Comparison of ENCODE assay signal across 1 fruit fly cellular context in genomic region chr2L:17778287-17778762, dm6.
TF ChIP-seq lines count a peak whose summit lies in the region.

TSS of gene CadN (minus strand) at chr2L:17778340.

TF ChIP-seq in whole organism, embryonic, 481 proteins besides CTCF, POLR2A, EP300 and RAD21 (continued from another document and continues in another):
- TF ChIP-seq kay (GFP tag; optimal IDR thresholded peaks at IDR 0.05; lab: Kevin White, UChicago) (no peak), Aef1 (GFP tag; IDR thresholded peaks at IDR 0.05; lab: Robert Waterston, UW) (no peak; the same call in 2 of the 3 replicates), Hr51 (GFP tag; optimal IDR thresholded peaks at IDR 0.05; lab: Kevin White, UChicago) (peak in 1 of 2 experiments; percentile 29), CG10274 (GFP tag; optimal IDR thresholded peaks at IDR 0.05; lab: Kevin White, UChicago) (no peak), NC2α (GFP tag; optimal IDR thresholded peaks at IDR 0.05; lab: Kevin White, UChicago) (no peak), chinmo (GFP tag; IDR thresholded peaks at IDR 0.05; lab: Robert Waterston, UW; ENCODE audit: partially characterized antibody) (no peak), Dfd (GFP tag; optimal IDR thresholded peaks at IDR 0.05; lab: Kevin White, UChicago) (no peak), Dek (tag; optimal IDR thresholded peaks at IDR 0.05; lab: Kevin White, UChicago) (no peak), CG2678 (tag; optimal IDR thresholded peaks at IDR 0.05; lab: Kevin White, UChicago) (peak; percentile 2), HLH54F (GFP tag; optimal IDR thresholded peaks at IDR 0.05; lab: Kevin White, UChicago) (no peak), CG2129 (GFP tag; IDR thresholded peaks at IDR 0.05; lab: Robert Waterston, UW; ENCODE audit: partially characterized antibody) (no peak), CkIIα-i1 (GFP tag; IDR thresholded peaks at IDR 0.05; lab: Robert Waterston, UW) (no peak), tll (GFP tag; optimal IDR thresholded peaks at IDR 0.05; lab: Kevin White, UChicago) (no peak), lmd (GFP tag; IDR thresholded peaks at IDR 0.05; lab: Robert Waterston, UW) (peak; percentile 30; the same call in 1 of the 2 replicates), ind (GFP tag; optimal IDR thresholded peaks at IDR 0.05; lab: Kevin White, UChicago) (no peak), stc (GFP tag; IDR thresholded peaks at IDR 0.05; lab: Robert Waterston, UW) (peak; percentile 21; the same call in 1 of the 2 replicates), cato (GFP tag; optimal IDR thresholded peaks at IDR 0.05; lab: Kevin White, UChicago; ENCODE audit: borderline replicate concordance) (no peak), CG4404 (GFP tag; IDR thresholded peaks at IDR 0.05; lab: Robert Waterston, UW) (no peak), HLHmδ (GFP tag; optimal IDR thresholded peaks at IDR 0.05; lab: Kevin White, UChicago) (peak; percentile 0), CG1647 (GFP tag; optimal IDR thresholded peaks at IDR 0.05; lab: Kevin White, UChicago) (no peak), wek (GFP tag; optimal IDR thresholded peaks at IDR 0.05; lab: Kevin White, UChicago) (no peak), ac (GFP tag; optimal IDR thresholded peaks at IDR 0.05; lab: Kevin White, UChicago) (no peak), CG11247 (GFP tag; IDR thresholded peaks at IDR 0.05; lab: Robert Waterston, UW) (no peak), CG9817 (tag; optimal IDR thresholded peaks at IDR 0.05; lab: Kevin White, UChicago) (no peak), CG7372 (GFP tag; IDR thresholded peaks at IDR 0.05; lab: Robert Waterston, UW) (no peak), CG43689 (GFP tag; IDR thresholded peaks at IDR 0.05; lab: Robert Waterston, UW) (no peak), CG13287 (GFP tag; IDR thresholded peaks at IDR 0.05; lab: Robert Waterston, UW; ENCODE audit: partially characterized antibody) (no peak), zf30C (GFP tag; optimal IDR thresholded peaks at IDR 0.05; lab: Kevin White, UChicago) (peak; percentile 67), CG13424 (tag; optimal IDR thresholded peaks at IDR 0.05; lab: Kevin White, UChicago) (no peak), Pdp1 (GFP tag; optimal IDR thresholded peaks at IDR 0.05; lab: Kevin White, UChicago) (no peak), CG3995 (GFP tag; optimal IDR thresholded peaks at IDR 0.05; lab: Kevin White, UChicago) (no peak), CG17361 (GFP tag; IDR thresholded peaks at IDR 0.05; lab: Robert Waterston, UW) (no peak), Scr (GFP tag; IDR thresholded peaks at IDR 0.05; lab: Robert Waterston, UW; ENCODE audit: partially characterized antibody) (no peak), toy (GFP tag; IDR thresholded peaks at IDR 0.05; lab: Robert Waterston, UW) (no peak), mirr (GFP tag; optimal IDR thresholded peaks at IDR 0.05; lab: Kevin White, UChicago) (no peak), CrebB (tag; optimal IDR thresholded peaks at IDR 0.05; lab: Kevin White, UChicago) (no peak), dati (GFP tag; IDR thresholded peaks at IDR 0.05; lab: Robert Waterston, UW) (no peak), jing (GFP tag; optimal IDR thresholded peaks at IDR 0.05; lab: Kevin White, UChicago) (no peak), CG10366 (GFP tag; IDR thresholded peaks at IDR 0.05; lab: Robert Waterston, UW) (no peak), Fer2 (tag; optimal IDR thresholded peaks at IDR 0.05; lab: Kevin White, UChicago) (no peak), CG12299 (tag; optimal IDR thresholded peaks at IDR 0.05; lab: Kevin White, UChicago) (no peak), Jarid2 (GFP tag; optimal IDR thresholded peaks at IDR 0.05; lab: Kevin White, UChicago) (peak; percentile 74), Optix (GFP tag; IDR thresholded peaks at IDR 0.05; lab: Robert Waterston, UW) (no peak), pzg (GFP tag; optimal IDR thresholded peaks at IDR 0.05; lab: Kevin White, UChicago) (no peak), CG7839 (tag; optimal IDR thresholded peaks at IDR 0.05; lab: Kevin White, UChicago) (peak; percentile 5), Vsx1 (GFP tag; optimal IDR thresholded peaks at IDR 0.05; lab: Kevin White, UChicago) (no peak), az2 (GFP tag; optimal IDR thresholded peaks at IDR 0.05; lab: Kevin White, UChicago) (peak; percentile 22), Doc3 (GFP tag; IDR thresholded peaks at IDR 0.05; lab: Robert Waterston, UW; ENCODE audit: partially characterized antibody) (no peak), CG31365 (tag; optimal IDR thresholded peaks at IDR 0.05; lab: Kevin White, UChicago) (no peak), CG18011 (GFP tag; optimal IDR thresholded peaks at IDR 0.05; lab: Kevin White, UChicago) (no peak), unc-4 (GFP tag; IDR thresholded peaks at IDR 0.05; lab: Robert Waterston, UW; ENCODE audit: partially characterized antibody) (no peak), CG33213 (GFP tag; optimal IDR thresholded peaks at IDR 0.05; lab: Kevin White, UChicago) (no peak), CG8944 (GFP tag; optimal IDR thresholded peaks at IDR 0.05; lab: Kevin White, UChicago) (no peak), da (GFP tag; optimal IDR thresholded peaks at IDR 0.05; lab: Kevin White, UChicago) (no peak), CG30431 (GFP tag; optimal IDR thresholded peaks at IDR 0.05; lab: Kevin White, UChicago) (no peak), gt (GFP tag; IDR thresholded peaks at IDR 0.05; lab: Robert Waterston, UW) (no peak), vnd (GFP tag; IDR thresholded peaks at IDR 0.05; lab: Robert Waterston, UW; ENCODE audit: partially characterized antibody) (no peak), E2f2 (GFP tag; IDR thresholded peaks at IDR 0.05; lab: Robert Waterston, UW) (no peak), Oaz (GFP tag; IDR thresholded peaks at IDR 0.05; lab: Robert Waterston, UW) (no peak), caup (GFP tag; optimal IDR thresholded peaks at IDR 0.05; lab: Kevin White, UChicago; ENCODE audit: severe bottlenecking) (no peak), Dp (GFP tag; optimal IDR thresholded peaks at IDR 0.05; lab: Kevin White, UChicago) (peak; percentile 11), dm (GFP tag; optimal IDR thresholded peaks at IDR 0.05; lab: Kevin White, UChicago) (no peak), btn (GFP tag; optimal IDR thresholded peaks at IDR 0.05; lab: Kevin White, UChicago) (no peak), Asciz (GFP tag; optimal IDR thresholded peaks at IDR 0.05; lab: Kevin White, UChicago) (peak; percentile 15), CG7786 (GFP tag; optimal IDR thresholded peaks at IDR 0.05; lab: Kevin White, UChicago) (no peak), Blimp-1 (GFP tag; optimal IDR thresholded peaks at IDR 0.05; lab: Kevin White, UChicago) (peak; percentile 39), H2.0 (GFP tag; IDR thresholded peaks at IDR 0.05; lab: Robert Waterston, UW) (no peak), CG2875 (GFP tag; optimal IDR thresholded peaks at IDR 0.05; lab: Kevin White, UChicago) (peak; percentile 3), pum (GFP tag; optimal IDR thresholded peaks at IDR 0.05; lab: Kevin White, UChicago) (no peak), CG1602 (GFP tag; optimal IDR thresholded peaks at IDR 0.05; lab: Kevin White, UChicago) (peak; percentile 33), CG4424 (GFP tag; optimal IDR thresholded peaks at IDR 0.05; lab: Kevin White, UChicago) (no peak), CG1792 (GFP tag; optimal IDR thresholded peaks at IDR 0.05; lab: Kevin White, UChicago) (no peak), slp2 (GFP tag; optimal IDR thresholded peaks at IDR 0.05; lab: Kevin White, UChicago) (no peak), BEAF-32 (GFP tag; optimal IDR thresholded peaks at IDR 0.05; lab: Kevin White, UChicago) (no peak), CG10543 (GFP tag; optimal IDR thresholded peaks at IDR 0.05; lab: Kevin White, UChicago) (no peak), maf-S (GFP tag; optimal IDR thresholded peaks at IDR 0.05; lab: Kevin White, UChicago) (no peak), Hmr (GFP tag; optimal IDR thresholded peaks at IDR 0.05; lab: Kevin White, UChicago) (no peak), pho (GFP tag; optimal IDR thresholded peaks at IDR 0.05; lab: Kevin White, UChicago) (no peak), gcm2 (GFP tag; optimal IDR thresholded peaks at IDR 0.05; lab: Kevin White, UChicago) (no peak), bbx (GFP tag; IDR thresholded peaks at IDR 0.05; lab: Robert Waterston, UW; ENCODE audit: partially characterized antibody) (0 out of 2 replicates have a peak, but pooled peaks have one; percentile 25), E2f1 (GFP tag; IDR thresholded peaks at IDR 0.05; lab: Robert Waterston, UW) (no peak), CG8290 (GFP tag; optimal IDR thresholded peaks at IDR 0.05; lab: Kevin White, UChicago) (no peak), CG8290 (tag; optimal IDR thresholded peaks at IDR 0.05; lab: Kevin White, UChicago) (no peak), Atf6 (GFP tag; IDR thresholded peaks at IDR 0.05; lab: Robert Waterston, UW) (no peak), D19B (GFP tag; optimal IDR thresholded peaks at IDR 0.05; lab: Kevin White, UChicago) (no peak), z (GFP tag; IDR thresholded peaks at IDR 0.05; lab: Robert Waterston, UW) (no peak), pfk (GFP tag; optimal IDR thresholded peaks at IDR 0.05; lab: Kevin White, UChicago) (no peak), CG3065 (GFP tag; optimal IDR thresholded peaks at IDR 0.05; lab: Kevin White, UChicago) (no peak), mam (GFP tag; optimal IDR thresholded peaks at IDR 0.05; lab: Kevin White, UChicago) (no peak), NK7.1 (GFP tag; optimal IDR thresholded peaks at IDR 0.05; lab: Kevin White, UChicago) (no peak), Rfx (GFP tag; IDR thresholded peaks at IDR 0.05; lab: Robert Waterston, UW) (no peak; the same call in none of the 2 replicates), Doc2 (GFP tag; IDR thresholded peaks at IDR 0.05; lab: Robert Waterston, UW) (no peak), CG11398 (GFP tag; optimal IDR thresholded peaks at IDR 0.05; lab: Kevin White, UChicago) (no peak), D19A (tag; optimal IDR thresholded peaks at IDR 0.05; lab: Kevin White, UChicago) (no peak), CG17912 (GFP tag; optimal IDR thresholded peaks at IDR 0.05; lab: Kevin White, UChicago) (no peak), CG1233 (GFP tag; optimal IDR thresholded peaks at IDR 0.05; lab: Kevin White, UChicago) (no peak), Xbp1 (GFP tag; optimal IDR thresholded peaks at IDR 0.05; lab: Kevin White, UChicago) (peak; percentile 21), CG4617 (GFP tag; optimal IDR thresholded peaks at IDR 0.05; lab: Kevin White, UChicago; ENCODE audit: borderline replicate concordance) (no peak), ab (GFP tag; optimal IDR thresholded peaks at IDR 0.05; lab: Kevin White, UChicago) (no peak), CG17829 (tag; optimal IDR thresholded peaks at IDR 0.05; lab: Kevin White, UChicago) (no peak), CG16779 (GFP tag; IDR thresholded peaks at IDR 0.05; lab: Robert Waterston, UW) (no peak), Tbp (GFP tag; optimal IDR thresholded peaks at IDR 0.05; lab: Kevin White, UChicago) (no peak), ro (GFP tag; IDR thresholded peaks at IDR 0.05; lab: Robert Waterston, UW) (no peak), ERR (GFP tag; optimal IDR thresholded peaks at IDR 0.05; lab: Kevin White, UChicago) (no peak), CG1603 (tag; optimal IDR thresholded peaks at IDR 0.05; lab: Kevin White, UChicago) (no peak), CG15514 (GFP tag; optimal IDR thresholded peaks at IDR 0.05; lab: Kevin White, UChicago) (no peak), Ptx1 (GFP tag; IDR thresholded peaks at IDR 0.05; lab: Robert Waterston, UW) (0 out of 2 replicates have a peak, but pooled peaks have one; percentile 16), Deaf1 (tag; optimal IDR thresholded peaks at IDR 0.05; lab: Kevin White, UChicago) (peak; percentile 87), Trl (optimal IDR thresholded peaks at IDR 0.05; lab: Kevin White, UChicago) (peak; percentile 28 to 52), Trl (GFP tag; optimal IDR thresholded peaks at IDR 0.05; lab: Kevin White, UChicago) (peak; percentile 5), wdn (GFP tag; IDR thresholded peaks at IDR 0.05; lab: Robert Waterston, UW) (no peak), ewg (GFP tag; optimal IDR thresholded peaks at IDR 0.05; lab: Kevin White, UChicago) (no peak), amos (GFP tag; IDR thresholded peaks at IDR 0.05; lab: Robert Waterston, UW; ENCODE audit: partially characterized antibody) (no peak), gce (GFP tag; IDR thresholded peaks at IDR 0.05; lab: Robert Waterston, UW) (0 out of 3 replicates have a peak, but pooled peaks have one; percentile 25), ham (GFP tag; IDR thresholded peaks at IDR 0.05; lab: Robert Waterston, UW) (no peak), eve (GFP tag; optimal IDR thresholded peaks at IDR 0.05; lab: Kevin White, UChicago) (no peak), CG13775 (GFP tag; optimal IDR thresholded peaks at IDR 0.05; lab: Kevin White, UChicago) (no peak), Dad (GFP tag; optimal IDR thresholded peaks at IDR 0.05; lab: Kevin White, UChicago) (no peak), Nf-YB (GFP tag; optimal IDR thresholded peaks at IDR 0.05; lab: Kevin White, UChicago) (no peak), pros (GFP tag; optimal IDR thresholded peaks at IDR 0.05; lab: Kevin White, UChicago) (no peak), salm (tag; optimal IDR thresholded peaks at IDR 0.05; lab: Kevin White, UChicago) (no peak), Ravus (GFP tag; IDR thresholded peaks at IDR 0.05; lab: Robert Waterston, UW) (no peak), H15 (GFP tag; IDR thresholded peaks at IDR 0.05; lab: Robert Waterston, UW) (no peak), CG7357 (GFP tag; IDR thresholded peaks at IDR 0.05; lab: Robert Waterston, UW) (no peak), bcd (GFP tag; optimal IDR thresholded peaks at IDR 0.05; lab: Kevin White, UChicago) (peak; percentile 1), CG8388 (GFP tag; optimal IDR thresholded peaks at IDR 0.05; lab: Kevin White, UChicago) (peak; percentile 36), CG5953 (GFP tag; IDR thresholded peaks at IDR 0.05; lab: Robert Waterston, UW) (peak; percentile 32; the same call in 1 of the 2 replicates), peb (GFP tag; IDR thresholded peaks at IDR 0.05; lab: Robert Waterston, UW) (no peak), Chrac-16 (GFP tag; optimal IDR thresholded peaks at IDR 0.05; lab: Kevin White, UChicago) (no peak), Sox102F (GFP tag; optimal IDR thresholded peaks at IDR 0.05; lab: Kevin White, UChicago) (peak; percentile 46), ap (GFP tag; IDR thresholded peaks at IDR 0.05; lab: Robert Waterston, UW) (no peak), usp (GFP tag; optimal IDR thresholded peaks at IDR 0.05; lab: Kevin White, UChicago) (no peak), pnt (GFP tag; optimal IDR thresholded peaks at IDR 0.05; lab: Kevin White, UChicago) (no peak), ci (GFP tag; IDR thresholded peaks at IDR 0.05; lab: Robert Waterston, UW) (no peak; the same call in 2 of the 3 replicates), fd102C (GFP tag; optimal IDR thresholded peaks at IDR 0.05; lab: Kevin White, UChicago) (no peak), CG10979 (tag; optimal IDR thresholded peaks at IDR 0.05; lab: Kevin White, UChicago) (peak; percentile 53), CG6689 (GFP tag; IDR thresholded peaks at IDR 0.05; lab: Robert Waterston, UW) (no peak)
